Worm (Caenorhabditis elegans) whole organism, L3 larva: ENCODE results near the gene R08F11.7.

Source experiments
- ama-1 ChIP-seq: fragments of 150-350 bp; optimal IDR thresholded peaks from 2 replicates; lab custom pipeline; 2018
- ceh-16 ChIP-seq: sonication (generic microtip); optimal IDR thresholded peaks from 2 replicates; lab custom pipeline; 2017; ENCODE audit warnings: missing biosample characterization, missing genetic modification characterization
- elt-1 ChIP-seq: fragments of 150-350 bp; optimal IDR thresholded peaks from 2 replicates; lab custom pipeline; 2014; ENCODE audit warnings: missing biosample characterization, missing genetic modification characterization
- lin-39 ChIP-seq: fragments of 150-350 bp; optimal IDR thresholded peaks from 2 replicates; lab custom pipeline; 2018; ENCODE audit warnings: missing biosample characterization, missing genetic modification reagents, missing genetic modification characterization
- mml-1 ChIP-seq: fragments of 150-350 bp; sonication (generic microtip); optimal IDR thresholded peaks from 3 replicates; lab custom pipeline; 2014; ENCODE audit warnings: missing biosample characterization, missing genetic modification characterization
- nfya-1 ChIP-seq: sonication (generic microtip); optimal IDR thresholded peaks from 2 replicates; lab custom pipeline; 2017; ENCODE audit warnings: missing genetic modification characterization, mild to moderate bottlenecking, missing compliant biosample characterization, antibody characterized with exemption, moderate library complexity; ENCODE audit not compliant: insufficient read depth
- nhr-11 ChIP-seq: fragments of 150-350 bp; optimal IDR thresholded peaks from 2 replicates; lab custom pipeline; 2014; ENCODE audit warnings: missing biosample characterization, missing genetic modification characterization
- nhr-77 ChIP-seq: fragments of 150-350 bp; optimal IDR thresholded peaks from 2 replicates; lab custom pipeline; 2014; ENCODE audit warnings: missing biosample characterization, missing genetic modification characterization
- pha-4 ChIP-seq: fragments of 150-350 bp; optimal IDR thresholded peaks from 2 replicates; lab custom pipeline; 2014; ENCODE audit warnings: missing biosample characterization, missing genetic modification reagents, missing genetic modification characterization
- sea-2 ChIP-seq: fragments of 150-350 bp; sonication (generic microtip); optimal IDR thresholded peaks from 4 replicates; lab custom pipeline; 2014; ENCODE audit warnings: missing biosample characterization, missing genetic modification reagents, missing genetic modification characterization
- unc-62 ChIP-seq: fragments of 150-350 bp; sonication (generic microtip); optimal IDR thresholded peaks from 4 replicates; lab custom pipeline; 2014; ENCODE audit warnings: missing biosample characterization, missing genetic modification reagents, missing genetic modification characterization

DNA sequence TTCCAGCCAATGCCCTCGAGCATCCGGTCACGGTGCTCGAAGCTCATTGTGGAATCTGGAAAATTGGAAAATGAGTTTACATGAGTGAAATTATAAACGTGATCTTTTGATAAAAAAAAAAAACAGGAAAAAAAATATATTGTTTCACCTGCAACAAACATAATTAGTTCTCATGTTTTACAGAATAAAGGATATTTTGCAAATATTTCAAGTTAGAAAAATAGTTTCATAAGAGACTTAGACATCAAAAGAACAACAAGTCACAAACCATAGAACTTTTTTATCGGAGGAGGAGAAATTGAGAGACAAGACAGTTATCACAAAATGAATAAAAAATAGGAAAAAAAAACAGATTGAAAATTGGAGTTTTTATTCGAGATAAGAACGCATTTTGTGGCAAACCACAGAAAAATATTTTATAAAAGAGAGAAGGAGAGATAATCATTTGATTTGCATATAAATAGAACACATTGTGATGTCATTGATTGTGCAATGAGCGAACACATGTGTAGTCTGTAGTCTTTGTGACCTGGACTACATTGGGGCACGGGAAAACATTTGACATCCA, 5.6 kb upstream of the R08F11.7 start, which contains the start of gene R08F11.1:
- TF ChIP-seq nfya-1 (tag; lab: Kevin White, UChicago) (no peak), pha-4 (tag; lab: Kevin White, UChicago) (peak; percentile 18), unc-62 (no peak), ama-1 (lab: Kevin White, UChicago) (no peak), nhr-77 (no peak), sea-2 (GFP tag; lab: Kevin White, UChicago) (no peak), ceh-16 (tag; lab: Kevin White, UChicago) (no peak), lin-39 (no peak), elt-1 (tag; lab: Kevin White, UChicago) (no peak), mml-1 (no peak), nhr-11 (no peak)
